Fruit fly (Drosophila melanogaster): ENCODE results near the gene CG31668.

Gene CG31668

DNA sequence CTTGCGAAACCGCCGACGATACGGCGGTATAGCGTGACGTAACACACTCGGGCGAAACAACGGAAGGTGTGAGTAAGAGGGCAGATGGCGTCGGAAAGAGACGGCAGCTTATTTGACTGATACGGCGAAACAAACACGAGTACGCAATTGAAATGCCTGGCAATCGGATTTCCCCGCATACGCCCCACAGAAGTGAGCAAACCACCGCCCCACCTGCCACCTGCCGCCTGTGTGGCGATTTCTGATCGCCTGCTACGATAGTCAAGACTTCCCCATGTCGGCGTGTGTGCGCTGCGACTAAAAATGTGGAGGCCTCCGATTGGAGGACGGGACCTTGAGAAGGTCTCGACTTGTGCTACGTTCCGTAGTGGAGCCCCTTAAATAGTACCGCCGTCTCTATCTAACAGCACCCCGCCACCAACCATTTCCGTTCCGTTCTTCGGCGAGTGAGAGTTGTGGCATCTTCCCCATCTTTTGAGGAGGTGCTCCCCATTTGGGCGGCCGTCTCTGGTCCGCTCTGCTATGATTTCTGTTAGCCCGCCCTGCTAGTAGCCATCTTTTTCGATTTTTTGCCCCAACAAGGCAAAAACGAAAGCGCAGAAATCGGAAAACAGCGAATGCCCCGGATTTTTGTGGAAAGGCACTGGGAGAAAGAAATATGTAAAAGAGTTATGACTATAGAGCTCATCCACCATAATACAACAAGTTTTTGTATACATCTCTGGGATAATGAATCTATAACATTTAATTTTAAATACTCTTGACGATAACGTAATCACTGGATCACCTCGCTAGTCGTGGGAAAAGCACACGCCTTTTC lies 7.1 kb downstream of the CG31668 start (continued):
- TF ChIP-seq Dp (GFP tag; optimal IDR thresholded peaks at IDR 0.05), result no peak
- peak; percentile 86 for TF ChIP-seq Blimp-1 (GFP tag; optimal IDR thresholded peaks at IDR 0.05)
- no peak for TF ChIP-seq CG14014 (GFP tag; IDR thresholded peaks at IDR 0.05)
- peak; percentile 90 for TF ChIP-seq ATbp (GFP tag; optimal IDR thresholded peaks at IDR 0.05)
- peak; percentile 74 for TF ChIP-seq nau (GFP tag; optimal IDR thresholded peaks at IDR 0.05)
- TF ChIP-seq CG11456 (GFP tag; IDR thresholded peaks at IDR 0.05), result no peak
- peak; percentile 83 for TF ChIP-seq CG6854 (GFP tag; optimal IDR thresholded peaks at IDR 0.05)
- TF ChIP-seq Six4 (GFP tag; optimal IDR thresholded peaks at IDR 0.05), result peak; percentile 84

DNA sequence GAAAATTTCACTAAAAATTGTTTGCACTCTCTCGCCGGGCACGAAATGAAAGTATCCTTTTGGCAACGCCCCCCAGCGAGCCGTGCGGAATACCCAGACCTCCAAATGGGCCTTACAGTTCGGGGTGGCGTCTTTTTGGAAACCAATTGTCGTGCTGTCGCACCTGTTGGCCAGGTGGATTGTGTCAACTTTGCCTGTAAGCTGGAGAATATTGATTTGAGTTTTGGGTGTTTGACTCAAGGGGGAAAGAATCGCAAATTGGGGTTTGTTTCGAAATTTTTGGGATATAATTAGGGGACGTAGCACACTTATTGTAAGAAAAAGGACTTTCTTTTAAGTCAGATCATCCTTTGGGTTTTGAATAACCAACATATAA lies 7.9 kb downstream of the CG31668 start:
- peak; percentile 86 for TF ChIP-seq CG13894 (tag; optimal IDR thresholded peaks at IDR 0.05)
- peak; percentile 81 for TF ChIP-seq onecut (GFP tag; IDR thresholded peaks at IDR 0.05)
- peak; percentile 52 for TF ChIP-seq scrt (GFP tag; optimal IDR thresholded peaks at IDR 0.05)
- TF ChIP-seq sug (tag; optimal IDR thresholded peaks at IDR 0.05), result peak; percentile 83
- TF ChIP-seq dimm (GFP tag; IDR thresholded peaks at IDR 0.05), result no peak

DNA sequence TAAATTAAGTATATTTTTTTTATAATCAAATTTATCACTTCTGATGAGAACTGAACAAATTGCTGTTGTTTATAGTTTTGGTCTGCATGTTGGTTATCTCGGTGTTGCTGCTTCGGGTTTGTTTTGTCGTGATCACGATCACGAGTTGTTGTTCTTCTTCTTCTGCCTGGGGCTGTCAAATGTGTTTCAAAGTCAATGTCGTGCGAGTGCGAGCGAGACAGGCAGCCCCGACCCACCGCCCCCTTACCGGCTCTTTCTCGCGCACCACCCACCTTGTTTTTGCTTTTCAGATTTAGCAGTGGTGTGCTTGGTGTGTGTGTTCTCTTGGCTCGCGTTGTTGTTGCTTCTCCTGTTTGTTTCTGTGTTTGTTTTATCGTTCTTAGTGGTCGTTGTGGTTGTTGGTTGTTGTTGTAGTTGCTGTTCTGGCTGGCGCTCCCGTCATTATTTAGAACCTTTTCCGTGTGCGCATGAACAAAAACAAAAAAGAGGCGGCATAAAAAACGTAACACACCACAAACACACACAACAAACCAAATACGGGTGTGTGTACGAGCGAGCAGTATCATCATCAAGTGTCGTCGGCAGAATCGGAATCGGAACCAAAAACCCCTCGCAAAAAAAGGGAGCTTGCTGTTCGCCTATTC lies 8.4 kb downstream of the CG31668 start, which contains the start of gene COX7AL2:
COX7AL2 (minus strand) TSS at position 438 of the 644 bp plus-strand sequence.
- peak; percentile 22 for TF ChIP-seq CG10209 (GFP tag; optimal IDR thresholded peaks at IDR 0.05)
- TF ChIP-seq CG13424 (tag; optimal IDR thresholded peaks at IDR 0.05), result no peak
- TF ChIP-seq oc (tag; optimal IDR thresholded peaks at IDR 0.05), result no peak
- no peak for TF ChIP-seq insv (GFP tag; optimal IDR thresholded peaks at IDR 0.05)
- peak; percentile 18 for TF ChIP-seq Deaf1 (tag; optimal IDR thresholded peaks at IDR 0.05)
- TF ChIP-seq Hsf (GFP tag; optimal IDR thresholded peaks at IDR 0.05), result no peak
- no peak for TF ChIP-seq NC2β (GFP tag; optimal IDR thresholded peaks at IDR 0.05)
- no peak for TF ChIP-seq NFAT (GFP tag; IDR thresholded peaks at IDR 0.05)
- TF ChIP-seq Awh (GFP tag; IDR thresholded peaks at IDR 0.05), result no peak
- TF ChIP-seq sc (optimal IDR thresholded peaks at IDR 0.05), result no peak
- peak; percentile 19 for TF ChIP-seq sc (GFP tag; optimal IDR thresholded peaks at IDR 0.05)
- peak; percentile 34 for TF ChIP-seq exex (tag; optimal IDR thresholded peaks at IDR 0.05)
- peak; percentile 86 for TF ChIP-seq CG3995 (GFP tag; optimal IDR thresholded peaks at IDR 0.05)
- no peak for TF ChIP-seq ham (GFP tag; IDR thresholded peaks at IDR 0.05)
- peak; percentile 37 for TF ChIP-seq CG4424 (GFP tag; optimal IDR thresholded peaks at IDR 0.05)
- TF ChIP-seq gfzf (GFP tag; optimal IDR thresholded peaks at IDR 0.05), result no peak
- TF ChIP-seq chn (GFP tag; optimal IDR thresholded peaks at IDR 0.05), result no peak
- peak; percentile 36 for TF ChIP-seq bcd (GFP tag; optimal IDR thresholded peaks at IDR 0.05)
- TF ChIP-seq chm (GFP tag; IDR thresholded peaks at IDR 0.05), result no peak
- TF ChIP-seq CG12236 (GFP tag; optimal IDR thresholded peaks at IDR 0.05), result no peak
- no peak for TF ChIP-seq CG11696 (GFP tag; IDR thresholded peaks at IDR 0.05)
- TF ChIP-seq CG7987 (GFP tag; optimal IDR thresholded peaks at IDR 0.05), result no peak
- TF ChIP-seq zen (tag; optimal IDR thresholded peaks at IDR 0.05), result no peak
- no peak for TF ChIP-seq NfI (GFP tag; optimal IDR thresholded peaks at IDR 0.05)
- TF ChIP-seq CG7372 (GFP tag; IDR thresholded peaks at IDR 0.05), result no peak
- no peak for TF ChIP-seq sob (GFP tag; IDR thresholded peaks at IDR 0.05)
- peak; percentile 51 for TF ChIP-seq ERR (GFP tag; optimal IDR thresholded peaks at IDR 0.05)
- no peak for TF ChIP-seq CTCF (GFP tag; optimal IDR thresholded peaks at IDR 0.05)
- TF ChIP-seq CG8290 (GFP tag; optimal IDR thresholded peaks at IDR 0.05), result no peak
- TF ChIP-seq CG8290 (tag; optimal IDR thresholded peaks at IDR 0.05), result no peak
- no peak for TF ChIP-seq btn (GFP tag; optimal IDR thresholded peaks at IDR 0.05)
- TF ChIP-seq Hr51 (GFP tag; optimal IDR thresholded peaks at IDR 0.05), result peak in 1 of 2 experiments; percentile 11
- TF ChIP-seq CG30403 (GFP tag; optimal IDR thresholded peaks at IDR 0.05), result peak; percentile 39
- no peak for TF ChIP-seq Scr (GFP tag; IDR thresholded peaks at IDR 0.05; ENCODE audit: partially characterized antibody)
